Fruit fly (Drosophila melanogaster) whole organism, adult: ENCODE results near the gene elg1.

Source experiments
- CG11617 ChIP-seq: fragments of 200-800 bp; sonication (Bioruptor generic); optimal IDR thresholded peaks from 2 replicates; lab custom pipeline; 2017; ENCODE audit warnings: mild to moderate bottlenecking, missing biosample characterization, missing genetic modification reagents, missing genetic modification characterization
- CG12768 ChIP-seq: fragments of 200-800 bp; sonication (Bioruptor generic); optimal IDR thresholded peaks from 2 replicates; lab custom pipeline; 2017; ENCODE audit warnings: missing biosample characterization, missing genetic modification characterization, mild to moderate bottlenecking, moderate library complexity, missing genetic modification reagents
- CG14711 ChIP-seq: fragments of 200-800 bp; sonication (Bioruptor generic); optimal IDR thresholded peaks from 2 replicates; lab custom pipeline; 2018; ENCODE audit warnings: missing biosample characterization, mild to moderate bottlenecking, missing genetic modification characterization, moderate library complexity
- CG1620 ChIP-seq: fragments of 200-800 bp; sonication (Bioruptor generic); optimal IDR thresholded peaks from 2 replicates; lab custom pipeline; 2016; ENCODE audit warnings: missing biosample characterization, missing genetic modification characterization
- CG33017 ChIP-seq: fragments of 200-800 bp; sonication (Bioruptor generic); optimal IDR thresholded peaks from 2 replicates; lab custom pipeline; 2018; ENCODE audit warnings: missing biosample characterization, mild to moderate bottlenecking, missing genetic modification characterization, moderate library complexity
- CG5204 ChIP-seq: fragments of 200-800 bp; sonication (Bioruptor generic); optimal IDR thresholded peaks from 2 replicates; lab custom pipeline; 2016; ENCODE audit warnings: missing biosample characterization, missing genetic modification characterization
- CG7045 ChIP-seq: fragments of 200-800 bp; sonication (Bioruptor generic); optimal IDR thresholded peaks from 2 replicates; lab custom pipeline; 2017; ENCODE audit warnings: missing biosample characterization, mild to moderate bottlenecking, missing genetic modification characterization
- CG7101 ChIP-seq: fragments of 200-800 bp; sonication (Bioruptor generic); optimal IDR thresholded peaks from 2 replicates; lab custom pipeline; 2018; ENCODE audit warnings: missing biosample characterization, mild to moderate bottlenecking, missing genetic modification characterization, moderate library complexity
- Clk ChIP-seq: fragments of 200-800 bp; sonication (Bioruptor generic); optimal IDR thresholded peaks from 2 replicates; lab custom pipeline; 2017; ENCODE audit warnings: missing biosample characterization, missing genetic modification characterization
- Crg-1 ChIP-seq: fragments of 200-800 bp; sonication (Bioruptor generic); optimal IDR thresholded peaks from 2 replicates; lab custom pipeline; 2016; ENCODE audit warnings: missing biosample characterization, missing genetic modification characterization
- Hr96 ChIP-seq: fragments of 200-800 bp; sonication (Bioruptor generic); optimal IDR thresholded peaks from 2 replicates; lab custom pipeline; 2016; ENCODE audit warnings: missing biosample characterization, missing genetic modification characterization
- Mnt ChIP-seq: fragments of 200-800 bp; sonication (Bioruptor generic); optimal IDR thresholded peaks from 2 replicates; lab custom pipeline; 2016; ENCODE audit warnings: missing biosample characterization, mild to moderate bottlenecking, missing genetic modification characterization
- bab1 ChIP-seq: fragments of 200-800 bp; sonication (Bioruptor generic); optimal IDR thresholded peaks from 3 replicates; lab custom pipeline; 2019; ENCODE audit warnings: missing biosample characterization, mild to moderate bottlenecking, missing genetic modification characterization, moderate library complexity
- cic ChIP-seq: fragments of 200-800 bp; sonication (Bioruptor generic); optimal IDR thresholded peaks from 2 replicates; lab custom pipeline; 2017; ENCODE audit warnings: missing biosample characterization, mild to moderate bottlenecking, missing genetic modification characterization, moderate library complexity
- cnc ChIP-seq, 2 experiments: fragments of >200 bp; optimal IDR thresholded peaks; 2 replicates each; lab custom pipeline; 2017
- kay ChIP-seq: fragments of 200-800 bp; sonication (Bioruptor generic); peaks from one replicate; lab custom pipeline; 2016; ENCODE audit warnings: missing biosample characterization, missing genetic modification characterization, borderline replicate concordance
- ovo ChIP-seq: fragments of 200-800 bp; sonication (Bioruptor generic); optimal IDR thresholded peaks from 2 replicates; lab custom pipeline; 2016; ENCODE audit warnings: missing biosample characterization, missing genetic modification characterization
- pad ChIP-seq: fragments of 200-800 bp; sonication (Bioruptor generic); optimal IDR thresholded peaks from 3 replicates; lab custom pipeline; 2017; ENCODE audit warnings: missing biosample characterization, missing genetic modification characterization, mild to moderate bottlenecking, moderate library complexity, missing genetic modification reagents
- tj ChIP-seq: fragments of 200-800 bp; sonication (Bioruptor generic); optimal IDR thresholded peaks from 3 replicates; lab custom pipeline; 2017; ENCODE audit warnings: missing biosample characterization, mild to moderate bottlenecking, missing genetic modification characterization, moderate library complexity
- toe ChIP-seq: fragments of 200-800 bp; sonication (Bioruptor generic); optimal IDR thresholded peaks from 2 replicates; lab custom pipeline; 2016; ENCODE audit warnings: missing biosample characterization, missing genetic modification characterization

The elg1 gene

dm6 chr3L:16097393-16097884 is 34.4 kb upstream of the elg1 start, which contains the start of the genes CG13074 and ATPsynbetaL:
CG13074 (minus strand) TSS chr3L:16097493.
ATPsynbetaL (plus strand) TSS chr3L:16097834.
- no peak for TF ChIP-seq CG33017 (tag; lab: Kevin White, UChicago)
- TF ChIP-seq pad (GFP tag; lab: Kevin White, UChicago) = no peak
- TF ChIP-seq CG5204 (GFP tag; lab: Kevin White, UChicago) = no peak
- TF ChIP-seq Clk (GFP tag; lab: Kevin White, UChicago) = no peak
- no peak for TF ChIP-seq cnc (optimal IDR thresholded peaks at IDR 0.05; lab: Kevin White, UChicago)
- no peak for TF ChIP-seq toe (GFP tag; lab: Kevin White, UChicago)
- TF ChIP-seq CG1620 (GFP tag; lab: Kevin White, UChicago) = no peak
- no peak for TF ChIP-seq cic (GFP tag; lab: Kevin White, UChicago)
- no peak for TF ChIP-seq CG12768 (GFP tag; lab: Kevin White, UChicago)
- no peak for TF ChIP-seq tj (GFP tag; lab: Kevin White, UChicago)
- no peak for TF ChIP-seq kay (GFP tag; lab: Kevin White, UChicago)
- TF ChIP-seq CG7045 = no peak
- TF ChIP-seq CG11617 (GFP tag; lab: Kevin White, UChicago) = no peak

- TF ChIP-seq CG7045 (no peak), kay (GFP tag; lab: Kevin White, UChicago) (no peak), pad (GFP tag; lab: Kevin White, UChicago) (no peak), CG12768 (GFP tag; lab: Kevin White, UChicago) (no peak), ovo (no peak), CG7101 (tag; lab: Kevin White, UChicago) (no peak), CG5204 (GFP tag; lab: Kevin White, UChicago) (no peak), tj (GFP tag; lab: Kevin White, UChicago) (no peak), Crg-1 (GFP tag; lab: Kevin White, UChicago) (no peak), Clk (GFP tag; lab: Kevin White, UChicago) (no peak), bab1 (GFP tag; lab: Kevin White, UChicago) (no peak)
Observed at dm6 chr3L:16100059-16100458, 31.8 kb upstream of the elg1 start, which contains the start of gene IleRS-m. IleRS-m (plus strand) TSS chr3L:16100280.

- peak; percentile 83 for TF ChIP-seq CG5204 (GFP tag; lab: Kevin White, UChicago)
- TF ChIP-seq bab1 (GFP tag; lab: Kevin White, UChicago) = peak; percentile 78
- peak; percentile 52 for TF ChIP-seq pad (GFP tag; lab: Kevin White, UChicago)
- TF ChIP-seq cic (GFP tag; lab: Kevin White, UChicago) = peak; percentile 7
- peak; percentile 78 for TF ChIP-seq CG14711 (tag; lab: Kevin White, UChicago)
- no peak for TF ChIP-seq kay (GFP tag; lab: Kevin White, UChicago)
- TF ChIP-seq CG1620 (GFP tag; lab: Kevin White, UChicago) = peak; percentile 83
- peak; percentile 81 for TF ChIP-seq Mnt (GFP tag; lab: Kevin White, UChicago)
- TF ChIP-seq CG11617 (GFP tag; lab: Kevin White, UChicago) = peak; percentile 78
- TF ChIP-seq Clk (GFP tag; lab: Kevin White, UChicago) = peak; percentile 47
- peak; percentile 45 for TF ChIP-seq CG7045
- peak; percentile 85 for TF ChIP-seq toe (GFP tag; lab: Kevin White, UChicago)
- TF ChIP-seq CG7101 (tag; lab: Kevin White, UChicago) = peak; percentile 80
- peak; percentile 48 for TF ChIP-seq tj (GFP tag; lab: Kevin White, UChicago)
- peak; percentile 64 for TF ChIP-seq Crg-1 (GFP tag; lab: Kevin White, UChicago)
- peak; percentile 86 for TF ChIP-seq Hr96 (GFP tag; lab: Kevin White, UChicago)
- TF ChIP-seq ovo = peak; percentile 71
- TF ChIP-seq CG12768 (GFP tag; lab: Kevin White, UChicago) = peak; percentile 77
- TF ChIP-seq CG33017 (tag; lab: Kevin White, UChicago) = peak; percentile 76
- no peak for TF ChIP-seq cnc (optimal IDR thresholded peaks at IDR 0.05; lab: Kevin White, UChicago)
Observed at dm6 chr3L:16105528-16105927, 26.3 kb upstream of the elg1 start, which contains the start of the genes IntS9 and CG43295. IntS9 (minus strand) TSS chr3L:16105627. CG43295 (plus strand) TSS chr3L:16105852.

- TF ChIP-seq CG7045 (no peak), cic (GFP tag; lab: Kevin White, UChicago) (no peak), CG5204 (GFP tag; lab: Kevin White, UChicago) (no peak), cnc (optimal IDR thresholded peaks at IDR 0.05; lab: Kevin White, UChicago) (no peak), Hr96 (GFP tag; lab: Kevin White, UChicago) (no peak), ovo (peak; percentile 18), Mnt (GFP tag; lab: Kevin White, UChicago) (peak; percentile 8), CG1620 (GFP tag; lab: Kevin White, UChicago) (no peak), CG12768 (GFP tag; lab: Kevin White, UChicago) (peak; percentile 65), bab1 (GFP tag; lab: Kevin White, UChicago) (peak; percentile 35), pad (GFP tag; lab: Kevin White, UChicago) (no peak), Crg-1 (GFP tag; lab: Kevin White, UChicago) (no peak), CG14711 (tag; lab: Kevin White, UChicago) (no peak), kay (GFP tag; lab: Kevin White, UChicago) (no peak), tj (GFP tag; lab: Kevin White, UChicago) (no peak), Clk (GFP tag; lab: Kevin White, UChicago) (no peak), CG11617 (GFP tag; lab: Kevin White, UChicago) (peak; percentile 29), CG33017 (tag; lab: Kevin White, UChicago) (no peak), toe (GFP tag; lab: Kevin White, UChicago) (no peak)
Observed at dm6 chr3L:16112069-16112820, 19.6 kb upstream of the elg1 start, which contains the start of gene Zn72D. Zn72D (minus strand) TSS chr3L:16112626.
